Worm (Caenorhabditis elegans) whole organism, L1 larva: Measurements from ENCODE around the gene acdh-12.

Source experiments
- dpl-1 ChIP-seq, 3 experiments: fragments of 150-350 bp in 2 of 3; sonication (generic microtip) in 1 of 3; optimal IDR thresholded peaks; 2 replicates each; lab custom pipeline; 2014 to 2017; ENCODE audit warnings: missing biosample characterization in 3 of 3, missing genetic modification characterization in 3 of 3, missing genetic modification reagents in 3 of 3
- elt-2 ChIP-seq: sonication (generic microtip); optimal IDR thresholded peaks from 2 replicates; lab custom pipeline; 2016; ENCODE audit warnings: missing genetic modification characterization, mild to moderate bottlenecking, inconsistent platforms, missing compliant biosample characterization, missing genetic modification reagents
- ets-5 ChIP-seq: fragments of 200-800 bp; sonication (Bioruptor generic); IDR thresholded peaks from 2 replicates; pipeline ENCODE4 v1.3.6; 2022; ENCODE audit warnings: missing genetic modification characterization, missing compliant biosample characterization
- lin-13 ChIP-seq: fragments of 150-350 bp; optimal IDR thresholded peaks from 2 replicates; lab custom pipeline; 2014; ENCODE audit warnings: missing biosample characterization, missing genetic modification reagents, missing genetic modification characterization
- lin-35 ChIP-seq, 2 experiments: fragments of 150-350 bp; optimal IDR thresholded peaks; 2 replicates each; lab custom pipeline; 2014; ENCODE audit warnings: missing biosample characterization in 2 of 2, missing genetic modification characterization in 2 of 2, missing genetic modification reagents in 2 of 2
- nhr-12 ChIP-seq: sonication (generic microtip); optimal IDR thresholded peaks from 2 replicates; lab custom pipeline; 2017; ENCODE audit warnings: missing biosample characterization, missing genetic modification characterization
- nhr-77 ChIP-seq: fragments of 150-350 bp; optimal IDR thresholded peaks from 2 replicates; lab custom pipeline; 2014; ENCODE audit warnings: missing biosample characterization, missing genetic modification characterization
- pqm-1 ChIP-seq: sonication (generic microtip); optimal IDR thresholded peaks from 3 replicates; lab custom pipeline; 2017; ENCODE audit warnings: missing biosample characterization, missing genetic modification characterization
- snpc-4 ChIP-seq: fragments of 150-350 bp; optimal IDR thresholded peaks from 2 replicates; lab custom pipeline; 2014; ENCODE audit warnings: missing biosample characterization, missing genetic modification characterization
- unc-130 ChIP-seq: fragments of 150-350 bp; optimal IDR thresholded peaks from 2 replicates; lab custom pipeline; 2017; ENCODE audit warnings: missing biosample characterization, missing genetic modification characterization, inconsistent platforms
- unc-62 ChIP-seq: fragments of 150-350 bp; optimal IDR thresholded peaks from 2 replicates; lab custom pipeline; 2014; ENCODE audit warnings: missing biosample characterization, missing genetic modification reagents, missing genetic modification characterization

DNA sequence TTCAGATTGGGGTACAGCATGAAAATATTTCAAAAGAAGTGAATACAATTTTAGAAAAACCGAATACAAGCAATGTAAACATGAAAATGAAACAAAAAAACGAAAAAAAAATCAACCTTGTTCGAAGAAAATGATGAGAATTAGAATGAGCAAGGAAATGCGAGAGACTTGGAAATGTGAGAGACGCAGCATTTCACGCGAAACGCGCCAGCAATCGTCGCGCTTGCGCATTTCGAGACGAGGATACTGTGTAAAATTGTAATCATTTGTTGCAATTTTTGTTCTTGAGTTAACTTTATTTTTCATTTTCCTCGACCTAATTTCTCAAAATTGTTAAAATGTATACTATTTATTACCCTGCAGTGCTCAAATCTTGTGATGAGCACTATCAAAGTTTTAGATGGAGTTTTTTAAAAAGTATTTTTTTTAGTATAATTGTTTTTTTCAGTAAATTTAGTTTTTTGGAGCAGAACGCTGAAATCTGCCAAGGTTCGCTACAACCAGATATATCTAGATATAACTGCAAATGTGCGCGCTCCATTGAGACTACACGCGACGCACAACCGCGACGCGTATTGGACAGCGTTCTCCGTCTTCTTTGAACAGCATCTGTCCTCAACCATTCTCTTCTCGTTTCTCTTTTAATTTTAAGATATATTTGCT, 43.3 kb downstream of the acdh-12 start, which contains the start of gene fust-1:
- TF ChIP-seq lin-13 (GFP tag; lab: Kevin White, UChicago) (peak; percentile 94), nhr-77 (tag; lab: Kevin White, UChicago) (peak; percentile 95), dpl-1 (GFP tag; optimal IDR thresholded peaks at IDR 0.05; lab: Kevin White, UChicago) (peak; percentile 86 to 91 (median 88)), nhr-12 (tag; lab: Kevin White, UChicago) (no peak), lin-35 (GFP tag; optimal IDR thresholded peaks at IDR 0.05; lab: Kevin White, UChicago) (peak; percentile 90 to 94), snpc-4 (tag; lab: Kevin White, UChicago) (peak; percentile 92), elt-2 (tag; lab: Kevin White, UChicago) (peak; percentile 93), unc-62 (GFP tag; lab: Kevin White, UChicago) (peak; percentile 47), unc-130 (tag; lab: Kevin White, UChicago) (peak; percentile 98), ets-5 (GFP tag; lab: Robert Waterston, UW) (no peak), pqm-1 (tag; lab: Kevin White, UChicago) (no peak)
